Worm (Caenorhabditis elegans) whole organism, L4 larva: ENCODE measurements around the gene ceh-24.

Experiments
- cey-2 ChIP-seq: sonication (generic microtip); optimal IDR thresholded peaks from 3 replicates; lab custom pipeline; 2017; ENCODE audit warnings: missing genetic modification characterization, mild to moderate bottlenecking, missing compliant biosample characterization, antibody characterized with exemption, borderline replicate concordance; ENCODE audit not compliant: insufficient read depth
- fkh-10 ChIP-seq: fragments of 150-350 bp; optimal IDR thresholded peaks from 2 replicates; lab custom pipeline; 2014; ENCODE audit warnings: missing biosample characterization, missing genetic modification reagents, missing genetic modification characterization
- fos-1 ChIP-seq: fragments of 150-350 bp; optimal IDR thresholded peaks from 2 replicates; lab custom pipeline; 2014; ENCODE audit warnings: missing biosample characterization, missing genetic modification characterization
- jun-1 ChIP-seq: fragments of 150-350 bp; optimal IDR thresholded peaks from 2 replicates; lab custom pipeline; 2014; ENCODE audit warnings: missing biosample characterization, missing genetic modification reagents, missing genetic modification characterization
- lsy-2 ChIP-seq, 2 experiments: fragments of 150-350 bp in 1 of 2; sonication (generic microtip) in 1 of 2; optimal IDR thresholded peaks; 2 replicates each; lab custom pipeline; 2014 to 2017; ENCODE audit warnings: missing biosample characterization in 2 of 2, missing genetic modification characterization in 2 of 2
- nhr-42 ChIP-seq: fragments of 200-800 bp; sonication (Bioruptor generic); IDR thresholded peaks from 2 replicates; pipeline ENCODE4 v1.3.6; 2022; ENCODE audit warnings: missing genetic modification characterization, missing compliant biosample characterization
- unc-62 ChIP-seq, 3 experiments: fragments of 150-350 bp in 1 of 3; sonication (generic microtip); optimal IDR thresholded peaks in 2 of 3; peaks in 1 of 3; 1 replicate in 1 of 3; 2 replicates in 2 of 3; lab custom pipeline; 2014 to 2017; ENCODE audit warnings: missing biosample characterization in 3 of 3, missing genetic modification characterization in 3 of 3, missing genetic modification reagents in 3 of 3, missing genotype in 1 of 3
- ztf-11 ChIP-seq: fragments of 150-350 bp; optimal IDR thresholded peaks from 2 replicates; lab custom pipeline; 2014; ENCODE audit warnings: missing biosample characterization, missing genetic modification characterization

- TF ChIP-seq jun-1 (tag; lab: Kevin White, UChicago) (no peak), fos-1 (tag; lab: Kevin White, UChicago) (no peak), lsy-2 (tag; optimal IDR thresholded peaks at IDR 0.05; lab: Kevin White, UChicago) (no peak), unc-62 (GFP tag; optimal IDR thresholded peaks at IDR 0.05 in 1 of 2; lab: Kevin White, UChicago) (no peak), unc-62 (tag; optimal IDR thresholded peaks at IDR 0.05; lab: Kevin White, UChicago) (no peak), nhr-42 (GFP tag; lab: Robert Waterston, UW) (no peak), fkh-10 (GFP tag; lab: Kevin White, UChicago) (no peak), cey-2 (tag; lab: Kevin White, UChicago) (no peak), ztf-11 (no peak)
Observed at ce11 chrV:13782190-13782589, 30.8 kb upstream of the ceh-24 start, which contains the start of gene decr-1.1.
